Worm (Caenorhabditis elegans) whole organism, mixed stage, embryonic: ENCODE results near the gene trf-1.

Experiments used
- M03D4.4 ChIP-seq: sonication (generic microtip); optimal IDR thresholded peaks from 2 replicates; lab custom pipeline; 2017; ENCODE audit warnings: mild to moderate bottlenecking, missing genetic modification characterization, missing compliant biosample characterization
- bed-3 ChIP-seq: fragments of 200-800 bp; sonication (Bioruptor generic); optimal IDR thresholded peaks from 3 replicates; lab custom pipeline; 2018; ENCODE audit warnings: mild to moderate bottlenecking, missing genetic modification characterization, moderate library complexity, missing compliant biosample characterization
- blmp-1 ChIP-seq: fragments of 150-350 bp; optimal IDR thresholded peaks from 2 replicates; lab custom pipeline; 2014; ENCODE audit warnings: missing biosample characterization, missing genetic modification characterization
- ceh-39 ChIP-seq: fragments of 150-350 bp; optimal IDR thresholded peaks from 2 replicates; lab custom pipeline; 2014; ENCODE audit warnings: missing biosample characterization, missing genetic modification characterization
- ceh-43 ChIP-seq: fragments of 200-800 bp; sonication (Bioruptor generic); optimal IDR thresholded peaks from 2 replicates; lab custom pipeline; 2018; ENCODE audit warnings: mild to moderate bottlenecking, missing genetic modification characterization, moderate library complexity, missing compliant biosample characterization
- ceh-83 ChIP-seq: fragments of 200-800 bp; sonication (Bioruptor generic); optimal IDR thresholded peaks from 2 replicates; lab custom pipeline; 2018; ENCODE audit warnings: mild to moderate bottlenecking, missing genetic modification characterization, missing compliant biosample characterization
- ces-1 ChIP-seq: fragments of 150-350 bp; optimal IDR thresholded peaks from 2 replicates; lab custom pipeline; 2014; ENCODE audit warnings: missing biosample characterization, missing genetic modification reagents, missing genetic modification characterization
- cnd-1 ChIP-seq: fragments of 200-800 bp; sonication (Bioruptor generic); optimal IDR thresholded peaks from 2 replicates; lab custom pipeline; 2018; ENCODE audit warnings: mild to moderate bottlenecking, missing genetic modification characterization, missing compliant biosample characterization
- drap-1 ChIP-seq: fragments of 200-800 bp; sonication (Bioruptor generic); optimal IDR thresholded peaks from 3 replicates; lab custom pipeline; 2018; ENCODE audit warnings: mild to moderate bottlenecking, missing genetic modification characterization, missing compliant biosample characterization
- elt-1 ChIP-seq: sonication (generic microtip); optimal IDR thresholded peaks from 2 replicates; lab custom pipeline; 2017; ENCODE audit warnings: missing genetic modification characterization, mild to moderate bottlenecking, missing compliant biosample characterization, antibody characterized with exemption, moderate library complexity, borderline replicate concordance; ENCODE audit not compliant: insufficient read depth
- elt-3 ChIP-seq: fragments of 150-350 bp; optimal IDR thresholded peaks from 2 replicates; lab custom pipeline; 2014; ENCODE audit warnings: missing biosample characterization, missing genetic modification characterization
- flh-1 ChIP-seq: fragments of 200-800 bp; sonication (Bioruptor generic); optimal IDR thresholded peaks from 2 replicates; lab custom pipeline; 2018; ENCODE audit warnings: mild to moderate bottlenecking, missing genetic modification characterization, moderate library complexity, missing compliant biosample characterization
- ham-2 ChIP-seq: fragments of 200-800 bp; sonication (Bioruptor generic); optimal IDR thresholded peaks from 2 replicates; lab custom pipeline; 2018; ENCODE audit warnings: mild to moderate bottlenecking, missing genetic modification characterization, missing compliant biosample characterization
- lin-13 ChIP-seq: fragments of 150-350 bp; optimal IDR thresholded peaks from 2 replicates; lab custom pipeline; 2014; ENCODE audit warnings: missing biosample characterization, missing genetic modification characterization
- lin-32 ChIP-seq: fragments of 200-800 bp; sonication (Bioruptor generic); optimal IDR thresholded peaks from 2 replicates; lab custom pipeline; 2018; ENCODE audit warnings: mild to moderate bottlenecking, missing genetic modification characterization, missing compliant biosample characterization
- lsy-2 ChIP-seq: fragments of 150-350 bp; optimal IDR thresholded peaks from 2 replicates; lab custom pipeline; 2014; ENCODE audit warnings: missing biosample characterization, missing genetic modification characterization
- mab-5 ChIP-seq: fragments of 150-350 bp; optimal IDR thresholded peaks from 2 replicates; lab custom pipeline; 2014; ENCODE audit warnings: missing biosample characterization, missing genetic modification characterization
- mep-1 ChIP-seq: fragments of 150-350 bp; optimal IDR thresholded peaks from 2 replicates; lab custom pipeline; 2017; ENCODE audit warnings: missing biosample characterization, missing genetic modification reagents, missing genetic modification characterization, inconsistent platforms
- mls-2 ChIP-seq: sonication (generic microtip); optimal IDR thresholded peaks from 2 replicates; lab custom pipeline; 2016; ENCODE audit warnings: mild to moderate bottlenecking, missing genetic modification characterization, moderate library complexity, missing compliant biosample characterization
- nhr-12 ChIP-seq: fragments of 150-350 bp; optimal IDR thresholded peaks from 2 replicates; lab custom pipeline; 2014; ENCODE audit warnings: missing biosample characterization, missing genetic modification characterization
- nhr-28 ChIP-seq: fragments of 150-350 bp; optimal IDR thresholded peaks from 2 replicates; lab custom pipeline; 2014; ENCODE audit warnings: missing biosample characterization, missing genetic modification characterization
- nhr-76 ChIP-seq: sonication (generic microtip); optimal IDR thresholded peaks from 2 replicates; lab custom pipeline; 2017; ENCODE audit warnings: missing biosample characterization, missing genetic modification characterization
- pha-4 ChIP-seq: fragments of 150-350 bp; optimal IDR thresholded peaks from 2 replicates; lab custom pipeline; 2018; ENCODE audit warnings: missing biosample characterization, missing genetic modification reagents, missing genetic modification characterization
- sem-2 ChIP-seq: fragments of 200-800 bp; sonication (Bioruptor generic); optimal IDR thresholded peaks from 2 replicates; lab custom pipeline; 2018; ENCODE audit warnings: mild to moderate bottlenecking, missing genetic modification characterization, missing compliant biosample characterization
- snpc-4 ChIP-seq: fragments of 150-350 bp; optimal IDR thresholded peaks from 2 replicates; lab custom pipeline; 2014; ENCODE audit warnings: missing biosample characterization, missing genetic modification characterization
- sptf-1 ChIP-seq: sonication (generic microtip); optimal IDR thresholded peaks from 2 replicates; lab custom pipeline; 2017; ENCODE audit warnings: mild to moderate bottlenecking, missing genetic modification characterization, moderate library complexity, missing compliant biosample characterization
- tbx-8 ChIP-seq: fragments of 200-800 bp; sonication (Bioruptor generic); optimal IDR thresholded peaks from 2 replicates; lab custom pipeline; 2018; ENCODE audit warnings: mild to moderate bottlenecking, missing genetic modification characterization, moderate library complexity, missing compliant biosample characterization
- unc-120 ChIP-seq: sonication (generic microtip); optimal IDR thresholded peaks from 2 replicates; lab custom pipeline; 2017; ENCODE audit warnings: missing genetic modification characterization, missing compliant biosample characterization; ENCODE audit not compliant: poor library complexity, severe bottlenecking
- unc-39 ChIP-seq: fragments of 150-350 bp; optimal IDR thresholded peaks from 2 replicates; lab custom pipeline; 2014; ENCODE audit warnings: missing biosample characterization, missing genetic modification characterization
- unc-62 ChIP-seq: fragments of 150-350 bp; optimal IDR thresholded peaks from 2 replicates; lab custom pipeline; 2014; ENCODE audit warnings: missing biosample characterization, missing genetic modification reagents, missing genetic modification characterization
- zip-8 ChIP-seq: fragments of 150-350 bp; optimal IDR thresholded peaks from 2 replicates; lab custom pipeline; 2014; ENCODE audit warnings: missing biosample characterization, missing genetic modification characterization
- ztf-11 ChIP-seq: fragments of 150-350 bp; optimal IDR thresholded peaks from 2 replicates; lab custom pipeline; 2014; ENCODE audit warnings: missing biosample characterization, missing genetic modification characterization

The trf-1 gene

DNA sequence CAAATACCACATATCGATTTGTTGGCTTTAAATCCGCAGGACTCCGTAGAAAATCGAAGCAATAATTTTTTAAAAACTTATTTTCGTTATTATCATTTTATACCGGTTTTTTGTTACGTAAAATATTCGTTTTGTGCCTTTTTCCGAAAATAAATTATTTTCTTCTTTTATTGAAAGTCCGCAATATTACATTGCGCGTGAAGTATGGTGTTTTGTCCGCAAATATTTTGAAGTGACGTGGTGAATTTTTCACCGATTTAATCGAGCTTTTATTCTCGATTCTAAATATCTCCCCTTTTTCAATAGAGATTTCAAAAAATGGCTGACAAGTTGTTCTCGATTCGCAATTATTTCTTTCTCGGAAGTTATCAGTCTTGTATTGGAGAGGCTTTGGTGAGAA is 4.2 kb upstream of the trf-1 start, which contains the start of gene cope-1:
cope-1 (plus strand) TSS at position 229 of the 400 bp plus-strand sequence.
- TF ChIP-seq nhr-28 (no peak), lin-13 (tag; lab: Kevin White, UChicago) (no peak), ztf-11 (no peak), sem-2 (GFP tag; lab: Kevin White, UChicago) (no peak), mls-2 (tag; lab: Kevin White, UChicago) (no peak), unc-62 (GFP tag; lab: Kevin White, UChicago) (no peak), lsy-2 (tag; lab: Kevin White, UChicago) (peak; percentile 39), elt-1 (no peak), ces-1 (GFP tag; lab: Kevin White, UChicago) (peak; percentile 37), nhr-12 (tag; lab: Kevin White, UChicago) (no peak), tbx-8 (GFP tag; lab: Kevin White, UChicago) (no peak), bed-3 (GFP tag; lab: Kevin White, UChicago) (no peak), ceh-43 (GFP tag; lab: Kevin White, UChicago) (no peak), mep-1 (tag; lab: Kevin White, UChicago) (peak; percentile 4), ceh-39 (tag; lab: Kevin White, UChicago) (no peak), elt-3 (tag; lab: Kevin White, UChicago) (no peak), zip-8 (tag; lab: Kevin White, UChicago) (no peak)

- no peak for TF ChIP-seq ztf-11
- no peak for TF ChIP-seq blmp-1
- no peak for TF ChIP-seq ham-2
- no peak for TF ChIP-seq nhr-12 (tag; lab: Kevin White, UChicago)
- no peak for TF ChIP-seq lsy-2 (tag; lab: Kevin White, UChicago)
- TF ChIP-seq M03D4.4 (tag; lab: Kevin White, UChicago) = no peak
- TF ChIP-seq ces-1 (GFP tag; lab: Kevin White, UChicago) = no peak
- no peak for TF ChIP-seq pha-4 (tag; lab: Kevin White, UChicago)
- no peak for TF ChIP-seq nhr-76 (tag; lab: Kevin White, UChicago)
- no peak for TF ChIP-seq lin-32 (GFP tag; lab: Kevin White, UChicago)
- TF ChIP-seq unc-39 (tag; lab: Kevin White, UChicago) = no peak
- no peak for TF ChIP-seq tbx-8 (GFP tag; lab: Kevin White, UChicago)
- TF ChIP-seq elt-3 (tag; lab: Kevin White, UChicago) = no peak
Measured at ce11 chrIII:13427817-13428216, 2.4 kb upstream of the trf-1 start.

- TF ChIP-seq ham-2 (no peak), nhr-12 (tag; lab: Kevin White, UChicago) (no peak), lsy-2 (tag; lab: Kevin White, UChicago) (no peak), lin-32 (GFP tag; lab: Kevin White, UChicago) (no peak), sem-2 (GFP tag; lab: Kevin White, UChicago) (no peak), snpc-4 (no peak), ztf-11 (no peak), nhr-76 (tag; lab: Kevin White, UChicago) (no peak), unc-120 (no peak), nhr-28 (no peak), blmp-1 (no peak), drap-1 (GFP tag; lab: Kevin White, UChicago) (no peak)
Measured at ce11 chrIII:13429668-13430067, 594 bp upstream of the trf-1 start, which contains the start of gene bli-5. Gene bli-5, minus strand, starts transcription at chrIII:13429768.

DNA sequence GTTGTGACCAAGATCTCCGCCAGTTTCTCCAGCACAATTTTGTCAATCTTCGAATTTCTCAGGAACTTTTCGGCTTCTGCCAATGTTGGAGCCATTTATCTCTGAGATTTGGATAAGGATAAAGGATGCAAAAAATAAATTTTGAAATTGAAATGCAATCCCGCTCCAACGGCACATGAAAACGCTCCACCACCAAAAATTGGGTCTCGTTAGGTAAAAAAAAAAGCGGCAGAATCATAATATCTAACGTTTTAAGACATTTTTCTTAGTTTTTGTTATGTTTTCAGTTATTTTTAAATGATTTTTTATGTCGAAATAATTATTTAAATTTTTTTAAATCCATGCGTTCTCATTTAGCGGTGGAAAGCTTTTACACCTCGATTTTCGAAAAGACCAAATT is 4.1 kb downstream of the trf-1 start, which contains the start of gene F45G2.7:
F45G2.7 (minus strand) TSS at position 101 of the 400 bp plus-strand sequence.
- no peak for TF ChIP-seq mep-1 (tag; lab: Kevin White, UChicago)
- TF ChIP-seq zip-8 (tag; lab: Kevin White, UChicago) = no peak
- TF ChIP-seq ceh-83 = no peak
- TF ChIP-seq pha-4 (tag; lab: Kevin White, UChicago) = no peak
- no peak for TF ChIP-seq cnd-1 (tag; lab: Kevin White, UChicago)
- TF ChIP-seq nhr-12 (tag; lab: Kevin White, UChicago) = no peak
- no peak for TF ChIP-seq lsy-2 (tag; lab: Kevin White, UChicago)
- no peak for TF ChIP-seq nhr-28
- no peak for TF ChIP-seq ztf-11
- TF ChIP-seq mab-5 (tag; lab: Kevin White, UChicago) = no peak
- TF ChIP-seq blmp-1 = no peak
- TF ChIP-seq elt-3 (tag; lab: Kevin White, UChicago) = no peak
- TF ChIP-seq ceh-43 (GFP tag; lab: Kevin White, UChicago) = no peak
- no peak for TF ChIP-seq lin-32 (GFP tag; lab: Kevin White, UChicago)
- TF ChIP-seq flh-1 (GFP tag; lab: Kevin White, UChicago) = no peak
- no peak for TF ChIP-seq lin-13 (tag; lab: Kevin White, UChicago)
- no peak for TF ChIP-seq drap-1 (GFP tag; lab: Kevin White, UChicago)
- no peak for TF ChIP-seq ceh-39 (tag; lab: Kevin White, UChicago)
- no peak for TF ChIP-seq sptf-1 (tag; lab: Kevin White, UChicago)
